Fruit fly (Drosophila melanogaster) whole organism, adult: Measurements from ENCODE around the gene Dh31.

Source experiments
- CG11617 ChIP-seq: fragments of 200-800 bp; sonication (Bioruptor generic); optimal IDR thresholded peaks from 2 replicates; lab custom pipeline; 2017; ENCODE audit warnings: mild to moderate bottlenecking, missing biosample characterization, missing genetic modification reagents, missing genetic modification characterization
- CG14711 ChIP-seq: fragments of 200-800 bp; sonication (Bioruptor generic); optimal IDR thresholded peaks from 2 replicates; lab custom pipeline; 2018; ENCODE audit warnings: missing biosample characterization, mild to moderate bottlenecking, missing genetic modification characterization, moderate library complexity
- CG5204 ChIP-seq: fragments of 200-800 bp; sonication (Bioruptor generic); optimal IDR thresholded peaks from 2 replicates; lab custom pipeline; 2016; ENCODE audit warnings: missing biosample characterization, missing genetic modification characterization
- CG7101 ChIP-seq: fragments of 200-800 bp; sonication (Bioruptor generic); optimal IDR thresholded peaks from 2 replicates; lab custom pipeline; 2018; ENCODE audit warnings: missing biosample characterization, mild to moderate bottlenecking, missing genetic modification characterization, moderate library complexity
- Hr96 ChIP-seq: fragments of 200-800 bp; sonication (Bioruptor generic); optimal IDR thresholded peaks from 2 replicates; lab custom pipeline; 2016; ENCODE audit warnings: missing biosample characterization, missing genetic modification characterization
- Mnt ChIP-seq: fragments of 200-800 bp; sonication (Bioruptor generic); optimal IDR thresholded peaks from 2 replicates; lab custom pipeline; 2016; ENCODE audit warnings: missing biosample characterization, mild to moderate bottlenecking, missing genetic modification characterization
- bab1 ChIP-seq: fragments of 200-800 bp; sonication (Bioruptor generic); optimal IDR thresholded peaks from 3 replicates; lab custom pipeline; 2019; ENCODE audit warnings: missing biosample characterization, mild to moderate bottlenecking, missing genetic modification characterization, moderate library complexity
- ovo ChIP-seq: fragments of 200-800 bp; sonication (Bioruptor generic); optimal IDR thresholded peaks from 2 replicates; lab custom pipeline; 2016; ENCODE audit warnings: missing biosample characterization, missing genetic modification characterization
- pad ChIP-seq: fragments of 200-800 bp; sonication (Bioruptor generic); optimal IDR thresholded peaks from 3 replicates; lab custom pipeline; 2017; ENCODE audit warnings: missing biosample characterization, missing genetic modification characterization, mild to moderate bottlenecking, moderate library complexity, missing genetic modification reagents
- toe ChIP-seq: fragments of 200-800 bp; sonication (Bioruptor generic); optimal IDR thresholded peaks from 2 replicates; lab custom pipeline; 2016; ENCODE audit warnings: missing biosample characterization, missing genetic modification characterization

DNA sequence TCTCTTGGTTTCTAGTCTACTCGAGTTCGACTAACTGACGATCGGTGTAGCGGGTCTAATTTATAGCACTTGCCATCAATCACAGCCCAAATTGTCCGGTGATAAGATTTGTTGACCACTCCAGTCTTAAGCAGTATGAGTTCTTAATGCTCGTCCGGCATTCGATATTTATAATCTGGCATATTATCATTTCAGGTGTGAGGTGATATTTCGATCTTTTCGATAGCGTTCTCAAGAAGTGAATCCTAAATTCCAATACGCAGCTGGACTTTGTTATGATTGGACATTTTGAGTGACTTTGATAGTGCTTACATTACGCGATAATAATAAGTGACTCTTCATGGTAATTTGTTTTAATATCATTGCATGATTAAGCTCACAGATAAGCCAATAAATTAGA is 10.4 kb downstream of the Dh31 start, which contains the start of gene Bace:
- TF ChIP-seq ovo (GFP tag; lab: Kevin White, UChicago) = no peak
- TF ChIP-seq CG14711 = no peak
- no peak for TF ChIP-seq CG11617 (GFP tag; lab: Kevin White, UChicago)
- TF ChIP-seq Hr96 = no peak
- TF ChIP-seq CG5204 (GFP tag; lab: Kevin White, UChicago) = no peak
- no peak for TF ChIP-seq bab1 (GFP tag; lab: Kevin White, UChicago)
- no peak for TF ChIP-seq CG7101 (tag; lab: Kevin White, UChicago)
- no peak for TF ChIP-seq pad (GFP tag; lab: Kevin White, UChicago)
- TF ChIP-seq Mnt (GFP tag; lab: Kevin White, UChicago) = no peak
- TF ChIP-seq toe (GFP tag; lab: Kevin White, UChicago) = no peak
